Fruit fly (Drosophila melanogaster): ENCODE results near the gene PGS1.

The PGS1 gene

DNA sequence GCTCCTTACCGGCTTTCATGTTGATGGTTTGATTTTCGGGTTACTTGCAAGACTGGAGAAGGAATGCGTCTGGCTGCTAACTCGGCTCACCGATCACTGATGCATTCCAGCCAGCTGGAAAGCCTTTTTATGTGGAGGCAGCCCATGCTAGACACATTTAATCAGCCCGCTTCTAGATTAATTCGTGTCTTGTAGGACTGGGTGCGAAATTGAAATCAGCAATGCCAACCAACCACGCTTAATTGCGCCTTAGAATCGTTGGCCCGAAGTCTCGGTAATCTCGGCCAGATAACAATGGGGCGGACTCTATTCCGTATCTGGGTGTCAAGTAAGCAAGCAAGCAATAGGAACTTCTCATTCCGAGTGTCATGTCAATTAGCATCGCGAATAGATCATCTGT, 19.5 kb downstream of the PGS1 start, which contains the start of gene CG7714:
CG7714 (minus strand) TSS at position 101 of the 400 bp plus-strand sequence.
- TF ChIP-seq foxo (GFP tag; optimal IDR thresholded peaks at IDR 0.05) (no peak), fru (GFP tag; optimal IDR thresholded peaks at IDR 0.05) (no peak)

DNA sequence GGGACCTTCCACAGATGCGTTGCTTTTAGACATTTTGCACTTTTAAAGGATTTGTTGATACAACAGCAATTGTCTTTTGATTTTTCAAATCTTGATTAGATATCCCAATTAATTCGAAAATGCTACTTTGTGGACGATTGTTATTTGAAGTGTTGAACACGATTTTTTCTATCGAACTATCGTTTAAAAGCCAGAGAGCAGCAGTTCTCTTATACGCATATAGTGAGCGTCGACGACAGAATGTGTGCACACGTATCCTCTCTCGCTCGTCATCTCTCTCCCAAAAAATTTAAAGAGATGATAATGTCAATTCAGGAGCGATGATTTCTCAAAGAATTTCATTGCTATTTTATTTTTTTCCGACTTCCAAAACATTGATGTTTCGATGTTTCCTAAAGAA, 23.4 kb downstream of the PGS1 start, which contains the start of gene CG34283:
CG34283 (minus strand) TSS at position 101 of the 400 bp plus-strand sequence.
- TF ChIP-seq brk (GFP tag; optimal IDR thresholded peaks at IDR 0.05) (no peak), Hnf4 (GFP tag; optimal IDR thresholded peaks at IDR 0.05) (no peak), Myc (optimal IDR thresholded peaks at IDR 0.05) (no peak), pan (optimal IDR thresholded peaks at IDR 0.05) (no peak), Jra (GFP tag; optimal IDR thresholded peaks at IDR 0.05) (no peak), Dif (GFP tag; optimal IDR thresholded peaks at IDR 0.05; ENCODE audit: partially characterized antibody) (no peak), rgr (GFP tag; optimal IDR thresholded peaks at IDR 0.05) (no peak), Hr78 (GFP tag; optimal IDR thresholded peaks at IDR 0.05) (no peak), Mio (GFP tag; optimal IDR thresholded peaks at IDR 0.05) (no peak), psq (GFP tag; optimal IDR thresholded peaks at IDR 0.05) (no peak), Rel (GFP tag; optimal IDR thresholded peaks at IDR 0.05) (no peak), Rel (tag; optimal IDR thresholded peaks at IDR 0.05) (no peak), sage (GFP tag; optimal IDR thresholded peaks at IDR 0.05) (no peak)

DNA sequence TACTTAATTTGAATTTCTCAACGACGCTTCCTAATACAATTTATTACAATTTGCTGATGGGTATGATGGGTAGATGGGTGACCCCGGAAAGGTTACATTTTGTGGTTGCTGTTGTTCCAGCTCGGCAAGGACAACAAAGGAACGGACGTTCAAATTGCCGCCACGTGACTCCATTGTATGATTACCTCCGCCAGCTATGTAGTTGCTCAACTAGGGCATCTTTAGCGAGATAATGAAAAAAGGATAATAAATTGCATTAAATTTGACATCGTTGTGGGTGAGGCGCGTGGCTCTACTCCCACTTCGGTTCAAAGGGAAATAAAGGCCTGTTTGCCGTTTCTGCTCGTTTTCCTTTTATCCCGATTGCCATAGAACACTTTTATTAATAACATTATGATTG, 24.5 kb downstream of the PGS1 start:
- TF ChIP-seq rgr (GFP tag; optimal IDR thresholded peaks at IDR 0.05), result no peak
- TF ChIP-seq N (GFP tag; optimal IDR thresholded peaks at IDR 0.05), result no peak
- TF ChIP-seq Vsx2 (GFP tag; optimal IDR thresholded peaks at IDR 0.05; ENCODE audit: partially characterized antibody), result no peak
- no peak for TF ChIP-seq fru (GFP tag; optimal IDR thresholded peaks at IDR 0.05)
- TF ChIP-seq dsf (GFP tag; optimal IDR thresholded peaks at IDR 0.05; ENCODE audit: borderline replicate concordance), result no peak
- TF ChIP-seq lola (GFP tag; optimal IDR thresholded peaks at IDR 0.05), result no peak
- TF ChIP-seq sv (GFP tag; optimal IDR thresholded peaks at IDR 0.05), result no peak
- TF ChIP-seq usp (GFP tag; optimal IDR thresholded peaks at IDR 0.05), result no peak
- no peak for TF ChIP-seq dmrt93B (GFP tag; optimal IDR thresholded peaks at IDR 0.05)
- TF ChIP-seq woc (GFP tag; optimal IDR thresholded peaks at IDR 0.05), result no peak
- no peak for TF ChIP-seq CG32264 (GFP tag; optimal IDR thresholded peaks at IDR 0.05)

DNA sequence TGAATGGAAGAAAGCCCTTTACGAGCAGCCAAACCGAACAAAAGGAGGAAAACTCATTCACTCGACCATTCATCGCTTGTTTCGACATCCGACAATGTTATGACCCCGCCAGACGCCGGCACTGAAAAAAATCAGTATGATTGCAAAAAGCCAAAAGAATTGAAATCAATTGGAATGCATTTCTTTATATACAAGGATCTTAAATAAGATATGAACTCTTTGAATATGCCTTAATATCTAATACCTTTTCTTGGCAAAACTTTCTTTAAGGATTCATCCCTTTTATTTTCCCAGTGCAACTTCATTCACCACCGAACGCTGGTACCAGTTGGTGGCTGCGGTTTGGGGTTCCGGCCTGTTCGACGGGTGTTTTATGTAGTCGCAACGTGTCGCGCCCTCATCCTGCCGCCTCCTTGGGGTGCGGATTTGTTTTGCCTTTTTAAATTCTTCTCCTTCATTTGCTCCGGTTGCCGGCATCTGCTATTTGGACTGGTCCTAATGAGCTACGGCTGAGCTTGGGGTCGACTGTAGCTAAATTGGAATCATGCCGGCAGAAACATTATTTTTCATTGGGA, 26.0 kb downstream of the PGS1 start:
- TF ChIP-seq OdsH (GFP tag; optimal IDR thresholded peaks at IDR 0.05) (peak; percentile 74), br (GFP tag; optimal IDR thresholded peaks at IDR 0.05) (peak; percentile 71), woc (GFP tag; optimal IDR thresholded peaks at IDR 0.05) (peak; percentile 62), sage (GFP tag; optimal IDR thresholded peaks at IDR 0.05) (peak; percentile 22), Dif (GFP tag; optimal IDR thresholded peaks at IDR 0.05; ENCODE audit: partially characterized antibody) (no peak), fru (GFP tag; optimal IDR thresholded peaks at IDR 0.05) (peak; percentile 84), HLH106 (tag; optimal IDR thresholded peaks at IDR 0.05) (peak; percentile 83), psq (GFP tag; optimal IDR thresholded peaks at IDR 0.05) (peak; percentile 59), CG9705 (GFP tag; optimal IDR thresholded peaks at IDR 0.05) (peak; percentile 59), Mio (GFP tag; optimal IDR thresholded peaks at IDR 0.05) (no peak), Jra (GFP tag; optimal IDR thresholded peaks at IDR 0.05) (peak; percentile 54), dmrt93B (GFP tag; optimal IDR thresholded peaks at IDR 0.05) (peak; percentile 39), Rel (GFP tag; optimal IDR thresholded peaks at IDR 0.05) (no peak), Rel (tag; optimal IDR thresholded peaks at IDR 0.05) (peak; percentile 57), dsf (GFP tag; optimal IDR thresholded peaks at IDR 0.05; ENCODE audit: borderline replicate concordance) (no peak), CrebA (GFP tag; optimal IDR thresholded peaks at IDR 0.05; ENCODE audit: borderline replicate concordance) (peak; percentile 11), Myc (optimal IDR thresholded peaks at IDR 0.05) (no peak), brk (GFP tag; optimal IDR thresholded peaks at IDR 0.05) (peak; percentile 49), Sp1 (GFP tag; optimal IDR thresholded peaks at IDR 0.05) (peak; percentile 82), ey (GFP tag; optimal IDR thresholded peaks at IDR 0.05) (peak; percentile 82), sv (GFP tag; optimal IDR thresholded peaks at IDR 0.05) (peak; percentile 80), Hnf4 (GFP tag; optimal IDR thresholded peaks at IDR 0.05) (peak; percentile 61), usp (GFP tag; optimal IDR thresholded peaks at IDR 0.05) (no peak), h (GFP tag; optimal IDR thresholded peaks at IDR 0.05) (peak; percentile 81), foxo (GFP tag; optimal IDR thresholded peaks at IDR 0.05) (peak in 1 of 2 experiments; percentile 82), Abd-B (GFP tag; optimal IDR thresholded peaks at IDR 0.05) (no peak), rgr (GFP tag; optimal IDR thresholded peaks at IDR 0.05) (peak; percentile 74), CG32264 (GFP tag; optimal IDR thresholded peaks at IDR 0.05) (no peak)

Data from whole organism, wandering third instar larva.